Fruit fly (Drosophila melanogaster) whole organism, adult: ENCODE data around the gene CG44174.

Experiments
- CG11617 ChIP-seq: fragments of 200-800 bp; sonication (Bioruptor generic); optimal IDR thresholded peaks from 2 replicates; lab custom pipeline; 2017; ENCODE audit warnings: mild to moderate bottlenecking, missing biosample characterization, missing genetic modification reagents, missing genetic modification characterization
- CG12768 ChIP-seq: fragments of 200-800 bp; sonication (Bioruptor generic); optimal IDR thresholded peaks from 2 replicates; lab custom pipeline; 2017; ENCODE audit warnings: missing biosample characterization, missing genetic modification characterization, mild to moderate bottlenecking, moderate library complexity, missing genetic modification reagents
- CG14711 ChIP-seq: fragments of 200-800 bp; sonication (Bioruptor generic); optimal IDR thresholded peaks from 2 replicates; lab custom pipeline; 2018; ENCODE audit warnings: missing biosample characterization, mild to moderate bottlenecking, missing genetic modification characterization, moderate library complexity
- CG1620 ChIP-seq: fragments of 200-800 bp; sonication (Bioruptor generic); optimal IDR thresholded peaks from 2 replicates; lab custom pipeline; 2016; ENCODE audit warnings: missing biosample characterization, missing genetic modification characterization
- CG33017 ChIP-seq: fragments of 200-800 bp; sonication (Bioruptor generic); optimal IDR thresholded peaks from 2 replicates; lab custom pipeline; 2018; ENCODE audit warnings: missing biosample characterization, mild to moderate bottlenecking, missing genetic modification characterization, moderate library complexity
- CG5204 ChIP-seq: fragments of 200-800 bp; sonication (Bioruptor generic); optimal IDR thresholded peaks from 2 replicates; lab custom pipeline; 2016; ENCODE audit warnings: missing biosample characterization, missing genetic modification characterization
- CG7045 ChIP-seq: fragments of 200-800 bp; sonication (Bioruptor generic); optimal IDR thresholded peaks from 2 replicates; lab custom pipeline; 2017; ENCODE audit warnings: missing biosample characterization, mild to moderate bottlenecking, missing genetic modification characterization
- CG7101 ChIP-seq: fragments of 200-800 bp; sonication (Bioruptor generic); optimal IDR thresholded peaks from 2 replicates; lab custom pipeline; 2018; ENCODE audit warnings: missing biosample characterization, mild to moderate bottlenecking, missing genetic modification characterization, moderate library complexity
- Clk ChIP-seq: fragments of 200-800 bp; sonication (Bioruptor generic); optimal IDR thresholded peaks from 2 replicates; lab custom pipeline; 2017; ENCODE audit warnings: missing biosample characterization, missing genetic modification characterization
- Crg-1 ChIP-seq: fragments of 200-800 bp; sonication (Bioruptor generic); optimal IDR thresholded peaks from 2 replicates; lab custom pipeline; 2016; ENCODE audit warnings: missing biosample characterization, missing genetic modification characterization
- Hr96 ChIP-seq: fragments of 200-800 bp; sonication (Bioruptor generic); optimal IDR thresholded peaks from 2 replicates; lab custom pipeline; 2016; ENCODE audit warnings: missing biosample characterization, missing genetic modification characterization
- Mnt ChIP-seq: fragments of 200-800 bp; sonication (Bioruptor generic); optimal IDR thresholded peaks from 2 replicates; lab custom pipeline; 2016; ENCODE audit warnings: missing biosample characterization, mild to moderate bottlenecking, missing genetic modification characterization
- bab1 ChIP-seq: fragments of 200-800 bp; sonication (Bioruptor generic); optimal IDR thresholded peaks from 3 replicates; lab custom pipeline; 2019; ENCODE audit warnings: missing biosample characterization, mild to moderate bottlenecking, missing genetic modification characterization, moderate library complexity
- cic ChIP-seq: fragments of 200-800 bp; sonication (Bioruptor generic); optimal IDR thresholded peaks from 2 replicates; lab custom pipeline; 2017; ENCODE audit warnings: missing biosample characterization, mild to moderate bottlenecking, missing genetic modification characterization, moderate library complexity
- cnc ChIP-seq, 2 experiments: fragments of >200 bp; optimal IDR thresholded peaks; 2 replicates each; lab custom pipeline; 2017
- kay ChIP-seq: fragments of 200-800 bp; sonication (Bioruptor generic); peaks from one replicate; lab custom pipeline; 2016; ENCODE audit warnings: missing biosample characterization, missing genetic modification characterization, borderline replicate concordance
- ovo ChIP-seq: fragments of 200-800 bp; sonication (Bioruptor generic); optimal IDR thresholded peaks from 2 replicates; lab custom pipeline; 2016; ENCODE audit warnings: missing biosample characterization, missing genetic modification characterization
- pad ChIP-seq: fragments of 200-800 bp; sonication (Bioruptor generic); optimal IDR thresholded peaks from 3 replicates; lab custom pipeline; 2017; ENCODE audit warnings: missing biosample characterization, missing genetic modification characterization, mild to moderate bottlenecking, moderate library complexity, missing genetic modification reagents
- tj ChIP-seq: fragments of 200-800 bp; sonication (Bioruptor generic); optimal IDR thresholded peaks from 3 replicates; lab custom pipeline; 2017; ENCODE audit warnings: missing biosample characterization, mild to moderate bottlenecking, missing genetic modification characterization, moderate library complexity
- toe ChIP-seq: fragments of 200-800 bp; sonication (Bioruptor generic); optimal IDR thresholded peaks from 2 replicates; lab custom pipeline; 2016; ENCODE audit warnings: missing biosample characterization, missing genetic modification characterization

The CG44174 gene

DNA sequence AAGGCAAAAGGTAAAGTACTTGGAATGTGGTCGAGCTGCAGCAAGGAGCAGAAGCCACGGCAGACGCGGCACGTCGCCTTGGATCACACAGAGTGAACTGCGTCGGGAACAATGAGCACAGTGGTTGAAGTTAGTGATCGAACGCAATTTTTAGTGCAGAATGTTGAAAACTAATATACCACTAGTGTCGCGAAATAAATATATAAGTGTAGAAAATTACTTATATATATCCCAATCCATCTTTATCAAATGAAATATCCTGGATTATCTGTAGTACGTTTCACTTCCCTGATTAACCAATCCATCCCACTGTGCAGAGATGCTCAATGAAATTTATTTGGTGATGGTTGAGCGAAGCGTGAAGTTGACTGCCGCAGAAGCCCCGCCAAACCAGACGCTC lies 11.0 kb downstream of the CG44174 start:
- TF ChIP-seq CG12768 (GFP tag; lab: Kevin White, UChicago), result no peak
- no peak for TF ChIP-seq tj (GFP tag; lab: Kevin White, UChicago)
- TF ChIP-seq CG14711, result no peak
- no peak for TF ChIP-seq CG5204 (GFP tag; lab: Kevin White, UChicago)

dm6 chr3R:19283514-19283913 lies 14.0 kb downstream of the CG44174 start:
- TF ChIP-seq cnc (optimal IDR thresholded peaks at IDR 0.05; lab: Kevin White, UChicago) (no peak), kay (GFP tag; lab: Kevin White, UChicago) (no peak), CG5204 (GFP tag; lab: Kevin White, UChicago) (no peak), CG11617 (GFP tag; lab: Kevin White, UChicago) (no peak), Clk (no peak), CG33017 (tag; lab: Kevin White, UChicago) (no peak), CG7101 (tag; lab: Kevin White, UChicago) (no peak), ovo (GFP tag; lab: Kevin White, UChicago) (no peak)

dm6 chr3R:19282832-19283231 lies 14.7 kb downstream of the CG44174 start:
- no peak for TF ChIP-seq toe (GFP tag; lab: Kevin White, UChicago)
- no peak for TF ChIP-seq kay (GFP tag; lab: Kevin White, UChicago)
- TF ChIP-seq Crg-1 (GFP tag; lab: Kevin White, UChicago), result no peak
- no peak for TF ChIP-seq ovo (GFP tag; lab: Kevin White, UChicago)
- TF ChIP-seq CG5204 (GFP tag; lab: Kevin White, UChicago), result no peak
- TF ChIP-seq CG7045, result no peak
- TF ChIP-seq CG12768 (GFP tag; lab: Kevin White, UChicago), result no peak
- no peak for TF ChIP-seq Hr96
- no peak for TF ChIP-seq CG33017 (tag; lab: Kevin White, UChicago)
- TF ChIP-seq Clk, result no peak
- no peak for TF ChIP-seq cic (GFP tag; lab: Kevin White, UChicago)
- no peak for TF ChIP-seq bab1 (GFP tag; lab: Kevin White, UChicago)
- no peak for TF ChIP-seq CG7101 (tag; lab: Kevin White, UChicago)
- no peak for TF ChIP-seq CG11617 (GFP tag; lab: Kevin White, UChicago)
- TF ChIP-seq tj (GFP tag; lab: Kevin White, UChicago), result no peak
- no peak for TF ChIP-seq CG1620 (GFP tag; lab: Kevin White, UChicago)
- no peak for TF ChIP-seq pad
- TF ChIP-seq Mnt (GFP tag; lab: Kevin White, UChicago), result no peak
- no peak for TF ChIP-seq CG14711

DNA sequence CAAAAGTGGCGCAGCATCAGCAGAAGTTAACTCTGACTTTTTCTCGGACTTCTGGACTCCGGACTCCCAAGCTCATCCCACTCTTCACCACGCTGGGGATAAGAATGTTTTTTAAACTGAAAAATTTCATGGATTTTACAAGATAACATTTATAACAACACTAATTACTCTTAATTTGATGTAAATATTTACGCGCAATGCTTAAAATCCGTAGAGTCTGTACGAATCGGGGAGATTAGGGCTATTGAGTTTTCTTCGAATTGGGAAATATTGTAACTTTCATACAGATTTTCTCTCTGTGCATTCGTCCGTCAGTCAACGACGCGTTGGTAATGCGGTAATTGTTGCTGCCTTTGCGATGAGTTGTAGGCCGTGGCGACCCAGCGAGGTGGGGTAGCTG lies 15.3 kb downstream of the CG44174 start:
- TF ChIP-seq CG12768 (GFP tag; lab: Kevin White, UChicago) (no peak), Mnt (GFP tag; lab: Kevin White, UChicago) (no peak), CG14711 (no peak), toe (GFP tag; lab: Kevin White, UChicago) (no peak), Hr96 (no peak), CG5204 (GFP tag; lab: Kevin White, UChicago) (no peak), CG33017 (tag; lab: Kevin White, UChicago) (no peak), ovo (GFP tag; lab: Kevin White, UChicago) (no peak), CG1620 (GFP tag; lab: Kevin White, UChicago) (no peak), bab1 (GFP tag; lab: Kevin White, UChicago) (no peak), CG11617 (GFP tag; lab: Kevin White, UChicago) (no peak), pad (no peak), CG7101 (tag; lab: Kevin White, UChicago) (no peak), kay (GFP tag; lab: Kevin White, UChicago) (no peak), CG7045 (no peak)

dm6 chr3R:19276135-19276534 lies 21.4 kb downstream of the CG44174 start:
- TF ChIP-seq ovo (GFP tag; lab: Kevin White, UChicago), result no peak
- no peak for TF ChIP-seq toe (GFP tag; lab: Kevin White, UChicago)
- no peak for TF ChIP-seq CG7045
- TF ChIP-seq cic (GFP tag; lab: Kevin White, UChicago), result no peak
- TF ChIP-seq pad, result no peak
- no peak for TF ChIP-seq Mnt (GFP tag; lab: Kevin White, UChicago)
- no peak for TF ChIP-seq CG33017 (tag; lab: Kevin White, UChicago)
- no peak for TF ChIP-seq bab1 (GFP tag; lab: Kevin White, UChicago)
- no peak for TF ChIP-seq kay (GFP tag; lab: Kevin White, UChicago)
- no peak for TF ChIP-seq CG7101 (tag; lab: Kevin White, UChicago)
- TF ChIP-seq CG5204 (GFP tag; lab: Kevin White, UChicago), result no peak
- TF ChIP-seq CG1620 (GFP tag; lab: Kevin White, UChicago), result no peak
- no peak for TF ChIP-seq CG12768 (GFP tag; lab: Kevin White, UChicago)
- TF ChIP-seq cnc (optimal IDR thresholded peaks at IDR 0.05; lab: Kevin White, UChicago), result no peak

- TF ChIP-seq ovo (GFP tag; lab: Kevin White, UChicago) (no peak), CG7101 (tag; lab: Kevin White, UChicago) (no peak), Crg-1 (GFP tag; lab: Kevin White, UChicago) (no peak), CG5204 (GFP tag; lab: Kevin White, UChicago) (no peak), Clk (no peak), CG12768 (GFP tag; lab: Kevin White, UChicago) (no peak), CG1620 (GFP tag; lab: Kevin White, UChicago) (no peak), Mnt (GFP tag; lab: Kevin White, UChicago) (no peak)
Measured at dm6 chr3R:19274028-19274427, 23.5 kb downstream of the CG44174 start.
